Worm (Caenorhabditis elegans): ENCODE measurements around the gene npp-25.

npp-25 gene

ce11 chrIII:12918575-12918974 is 7.2 kb downstream of the npp-25 start, which contains the start of gene Y37D8A.16:
Y37D8A.16 (minus strand) TSS chrIII:12918675.
- TF ChIP-seq nhr-6 (tag; optimal IDR thresholded peaks at IDR 0.05) (no peak), lin-13 (GFP tag; optimal IDR thresholded peaks at IDR 0.05) (no peak), nhr-77 (tag; optimal IDR thresholded peaks at IDR 0.05) (no peak), nhr-21 (tag; optimal IDR thresholded peaks at IDR 0.05) (no peak), elt-3 (tag; optimal IDR thresholded peaks at IDR 0.05) (no peak), aly-2 (tag; optimal IDR thresholded peaks at IDR 0.05) (no peak), nhr-11 (tag; optimal IDR thresholded peaks at IDR 0.05) (no peak)

- peak; percentile 47 for TF ChIP-seq fos-1 (tag; optimal IDR thresholded peaks at IDR 0.05)
- no peak for TF ChIP-seq peb-1 (tag; optimal IDR thresholded peaks at IDR 0.05)
- no peak for TF ChIP-seq lin-13 (GFP tag; optimal IDR thresholded peaks at IDR 0.05)
- TF ChIP-seq nhr-21 (tag; optimal IDR thresholded peaks at IDR 0.05), result no peak
- peak; percentile 2 for TF ChIP-seq crh-2 (tag; optimal IDR thresholded peaks at IDR 0.05)
Observed at ce11 chrIII:12917852-12918251, 7.9 kb downstream of the npp-25 start.

DNA sequence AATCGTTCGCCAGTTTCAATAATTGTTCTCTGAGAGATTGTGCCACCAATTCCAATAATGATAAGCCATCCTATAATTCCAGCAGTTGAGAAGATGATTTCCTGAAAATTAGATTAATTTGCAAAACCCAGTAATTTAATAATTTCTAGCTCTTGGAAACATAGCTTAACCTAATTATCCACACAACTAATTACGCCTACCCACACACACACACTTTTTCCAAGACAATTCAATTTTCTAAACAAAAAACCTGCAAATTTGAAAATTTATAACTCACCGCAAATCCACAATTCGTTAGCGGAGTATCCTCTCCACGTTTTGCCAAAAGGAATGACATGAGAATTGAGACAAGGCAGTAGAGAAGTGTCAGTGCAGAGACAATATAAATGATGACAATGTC is 9.3 kb downstream of the npp-25 start:
- no peak for TF ChIP-seq ztf-11 (tag; optimal IDR thresholded peaks at IDR 0.05)
- TF ChIP-seq lin-11 (tag; optimal IDR thresholded peaks at IDR 0.05), result no peak
- no peak for TF ChIP-seq ztf-4 (tag; optimal IDR thresholded peaks at IDR 0.05)
- TF ChIP-seq Y55F3AM.14 (GFP tag; optimal IDR thresholded peaks at IDR 0.05), result no peak
- TF ChIP-seq dmd-4 (tag; optimal IDR thresholded peaks at IDR 0.05), result no peak
- TF ChIP-seq nhr-12 (tag; optimal IDR thresholded peaks at IDR 0.05), result no peak
- no peak for TF ChIP-seq lin-39 (tag; optimal IDR thresholded peaks at IDR 0.05)
- TF ChIP-seq fos-1 (tag; optimal IDR thresholded peaks at IDR 0.05), result no peak
- no peak for TF ChIP-seq nhr-21 (tag; optimal IDR thresholded peaks at IDR 0.05)
- no peak for TF ChIP-seq C34F6.9 (tag; optimal IDR thresholded peaks at IDR 0.05)

- TF ChIP-seq mdl-1 (tag; optimal IDR thresholded peaks at IDR 0.05) (no peak), lin-11 (tag; optimal IDR thresholded peaks at IDR 0.05) (no peak), unc-55 (GFP tag; optimal IDR thresholded peaks at IDR 0.05) (no peak), sma-3 (GFP tag; optimal IDR thresholded peaks at IDR 0.05) (no peak), aly-2 (tag; optimal IDR thresholded peaks at IDR 0.05) (no peak), mab-5 (tag; optimal IDR thresholded peaks at IDR 0.05) (no peak), nhr-12 (tag; optimal IDR thresholded peaks at IDR 0.05) (no peak), nhr-25 (tag; optimal IDR thresholded peaks at IDR 0.05) (no peak), nhr-10 (tag; optimal IDR thresholded peaks at IDR 0.05) (no peak), zag-1 (tag; optimal IDR thresholded peaks at IDR 0.05) (no peak), lsy-2 (tag; optimal IDR thresholded peaks at IDR 0.05) (no peak), elt-1 (tag; optimal IDR thresholded peaks at IDR 0.05) (no peak)
Observed at ce11 chrIII:12910365-12910764, 15.4 kb downstream of the npp-25 start, which contains the start of gene flp-14. flp-14 (plus strand) TSS chrIII:12910510.

ce11 chrIII:12907218-12907617 is 18.6 kb downstream of the npp-25 start:
- TF ChIP-seq nhr-77 (tag; optimal IDR thresholded peaks at IDR 0.05) (no peak), sem-4 (tag; optimal IDR thresholded peaks at IDR 0.05) (no peak), sma-9 (GFP tag; optimal IDR thresholded peaks at IDR 0.05) (no peak), sma-9 (tag; optimal IDR thresholded peaks at IDR 0.05) (no peak), nhr-11 (tag; optimal IDR thresholded peaks at IDR 0.05) (no peak), peb-1 (tag; optimal IDR thresholded peaks at IDR 0.05) (no peak), unc-39 (tag; optimal IDR thresholded peaks at IDR 0.05) (no peak), nhr-12 (tag; optimal IDR thresholded peaks at IDR 0.05) (no peak), Y55F3AM.14 (GFP tag; optimal IDR thresholded peaks at IDR 0.05) (no peak), mdl-1 (tag; optimal IDR thresholded peaks at IDR 0.05) (no peak), ceh-16 (tag; optimal IDR thresholded peaks at IDR 0.05) (no peak), snpc-4 (tag; optimal IDR thresholded peaks at IDR 0.05) (no peak), sma-3 (GFP tag; optimal IDR thresholded peaks at IDR 0.05) (no peak), alr-1 (tag; optimal IDR thresholded peaks at IDR 0.05) (no peak)

DNA sequence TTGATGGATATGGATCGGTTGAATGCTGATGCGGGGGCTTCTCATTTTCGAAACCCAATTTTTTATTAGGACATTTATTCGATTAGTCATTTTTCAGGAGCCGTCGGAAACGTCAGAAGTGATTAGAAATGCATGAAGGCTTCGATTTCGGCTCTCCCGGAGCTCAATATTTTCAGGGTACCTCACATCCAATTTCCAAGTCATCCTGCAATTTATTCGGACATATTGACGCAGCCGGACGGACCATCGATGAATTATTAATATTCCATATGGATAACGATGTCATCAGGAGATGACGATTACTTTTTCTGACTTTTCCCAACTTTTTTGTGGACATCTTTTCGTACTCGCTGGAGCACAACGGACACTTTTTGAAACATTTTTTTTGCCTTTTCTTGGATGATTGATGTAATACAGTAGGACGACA is 19.2 kb downstream of the npp-25 start:
- TF ChIP-seq ztf-4 (tag; optimal IDR thresholded peaks at IDR 0.05) (no peak), nhr-10 (tag; optimal IDR thresholded peaks at IDR 0.05) (no peak), aly-2 (tag; optimal IDR thresholded peaks at IDR 0.05) (no peak), dmd-4 (tag; optimal IDR thresholded peaks at IDR 0.05) (no peak), elt-3 (tag; optimal IDR thresholded peaks at IDR 0.05) (no peak), nhr-23 (tag; optimal IDR thresholded peaks at IDR 0.05) (no peak), alr-1 (tag; optimal IDR thresholded peaks at IDR 0.05) (no peak), ztf-1 (GFP tag; conservative IDR thresholded peaks at IDR 0.05) (no peak), elt-1 (tag; optimal IDR thresholded peaks at IDR 0.05) (no peak), nhr-25 (tag; optimal IDR thresholded peaks at IDR 0.05) (peak; percentile 11), lin-39 (tag; optimal IDR thresholded peaks at IDR 0.05) (no peak), Y55F3AM.14 (GFP tag; optimal IDR thresholded peaks at IDR 0.05) (no peak), R02D3.7 (tag; optimal IDR thresholded peaks at IDR 0.05) (peak; percentile 13), lin-11 (tag; optimal IDR thresholded peaks at IDR 0.05) (no peak), sem-4 (tag; optimal IDR thresholded peaks at IDR 0.05) (peak; percentile 20), nhr-77 (tag; optimal IDR thresholded peaks at IDR 0.05) (no peak), nhr-129 (tag; optimal IDR thresholded peaks at IDR 0.05) (no peak), ama-1 (optimal IDR thresholded peaks at IDR 0.05) (peak; percentile 50), unc-39 (tag; optimal IDR thresholded peaks at IDR 0.05) (no peak), ceh-16 (tag; optimal IDR thresholded peaks at IDR 0.05) (no peak), nhr-237 (tag; optimal IDR thresholded peaks at IDR 0.05) (no peak), blmp-1 (tag; optimal IDR thresholded peaks at IDR 0.05; ENCODE audit: insufficient read depth) (no peak), unc-62 (GFP tag; optimal IDR thresholded peaks at IDR 0.05) (no peak), mbf-1 (tag; optimal IDR thresholded peaks at IDR 0.05) (no peak)

All from whole organism, L2 larva.